Fruit fly (Drosophila melanogaster) whole organism, embryonic: ENCODE results near the gene SpdS.
A peak's percentile ranks its signal among the peaks of the same experiment; 100 is the strongest.

Experiments used
- Adf1 ChIP-seq: fragments of 200-800 bp; sonication (Bioruptor generic); IDR thresholded peaks from 2 replicates; pipeline ENCODE4 v1.3.6; 2022; ENCODE audit warnings: missing biosample characterization, missing genetic modification characterization
- Antp ChIP-seq: fragments of 200-800 bp; sonication (Bioruptor generic); optimal IDR thresholded peaks from 3 replicates; lab custom pipeline; 2016; ENCODE audit warnings: missing biosample characterization, missing genetic modification characterization
- Bdp1 ChIP-seq: fragments of 200-800 bp; sonication (Bioruptor generic); optimal IDR thresholded peaks from 3 replicates; lab custom pipeline; 2016; ENCODE audit warnings: missing biosample characterization, missing genetic modification characterization
- Blimp-1 ChIP-seq: fragments of 200-800 bp; sonication (Bioruptor generic); optimal IDR thresholded peaks from 3 replicates; lab custom pipeline; 2018; ENCODE audit warnings: missing biosample characterization, missing genetic modification characterization, mild to moderate bottlenecking, moderate library complexity, missing genetic modification reagents
- CG10959 ChIP-seq: fragments of 200-800 bp; sonication (Bioruptor generic); IDR thresholded peaks from 2 replicates; pipeline ENCODE4 v1.3.6; 2022; ENCODE audit warnings: missing biosample characterization, missing genetic modification characterization
- CG11085 ChIP-seq: fragments of 200-800 bp; sonication (Bioruptor generic); IDR thresholded peaks from 2 replicates; pipeline ENCODE4 v1.3.6; 2022; ENCODE audit warnings: missing biosample characterization, missing genetic modification characterization
- CG12219 ChIP-seq: fragments of 200-800 bp; sonication (Bioruptor generic); optimal IDR thresholded peaks from 3 replicates; lab custom pipeline; 2018; ENCODE audit warnings: missing biosample characterization, mild to moderate bottlenecking, missing genetic modification characterization
- CG14710 ChIP-seq: fragments of 200-800 bp; sonication (Bioruptor generic); optimal IDR thresholded peaks from 3 replicates; lab custom pipeline; 2019; ENCODE audit warnings: missing biosample characterization, mild to moderate bottlenecking, missing genetic modification characterization, moderate library complexity
- CG15073 ChIP-seq: fragments of 200-800 bp; sonication (Bioruptor generic); optimal IDR thresholded peaks from 2 replicates; lab custom pipeline; 2016; ENCODE audit warnings: missing biosample characterization, missing genetic modification characterization
- CG15269 ChIP-seq: fragments of 200-800 bp; sonication (Bioruptor generic); optimal IDR thresholded peaks from 2 replicates; lab custom pipeline; 2018; ENCODE audit warnings: missing biosample characterization, mild to moderate bottlenecking, missing genetic modification characterization, moderate library complexity
- CG1529 ChIP-seq: fragments of 200-800 bp; sonication (Bioruptor generic); optimal IDR thresholded peaks from 3 replicates; lab custom pipeline; 2018; ENCODE audit warnings: missing biosample characterization, missing genetic modification characterization
- CG16815 ChIP-seq: fragments of 200-800 bp; sonication (Bioruptor generic); optimal IDR thresholded peaks from 3 replicates; lab custom pipeline; 2017; ENCODE audit warnings: missing biosample characterization, mild to moderate bottlenecking, missing genetic modification characterization
- CG17829 ChIP-seq: fragments of 200-800 bp; optimal IDR thresholded peaks from 2 replicates; lab custom pipeline; 2019; ENCODE audit warnings: missing biosample characterization, mild to moderate bottlenecking, missing genetic modification characterization, moderate library complexity
- CG2875 ChIP-seq: fragments of 200-800 bp; sonication (Bioruptor generic); optimal IDR thresholded peaks from 2 replicates; lab custom pipeline; 2017; ENCODE audit warnings: missing biosample characterization, mild to moderate bottlenecking, missing genetic modification characterization, missing genetic modification reagents
- CG34376 ChIP-seq: fragments of 200-800 bp; sonication (Bioruptor generic); optimal IDR thresholded peaks from 2 replicates; lab custom pipeline; 2018; ENCODE audit warnings: missing biosample characterization, mild to moderate bottlenecking, missing genetic modification characterization
- CG43689 ChIP-seq: fragments of 200-800 bp; sonication (Bioruptor generic); IDR thresholded peaks from 2 replicates; pipeline ENCODE4 v1.3.6; 2022; ENCODE audit warnings: missing biosample characterization, missing genetic modification characterization
- CG4707 ChIP-seq: fragments of 200-800 bp; sonication (Bioruptor generic); optimal IDR thresholded peaks from 2 replicates; lab custom pipeline; 2018; ENCODE audit warnings: missing biosample characterization, mild to moderate bottlenecking, missing genetic modification characterization, moderate library complexity
- CG7556 ChIP-seq: fragments of 200-800 bp; sonication (Bioruptor generic); optimal IDR thresholded peaks from 2 replicates; lab custom pipeline; 2017; ENCODE audit warnings: missing biosample characterization, mild to moderate bottlenecking, missing genetic modification characterization
- CG7963 ChIP-seq: fragments of 200-800 bp; sonication (Bioruptor generic); IDR thresholded peaks from 3 replicates; pipeline ENCODE4 v1.3.6; 2022; ENCODE audit warnings: missing biosample characterization, missing genetic modification characterization; ENCODE audit not compliant: partially characterized antibody
- CG8359 ChIP-seq: fragments of 200-800 bp; sonication (Bioruptor generic); optimal IDR thresholded peaks from 2 replicates; lab custom pipeline; 2017; ENCODE audit warnings: missing biosample characterization, mild to moderate bottlenecking, missing genetic modification characterization, borderline replicate concordance
- CG8944 ChIP-seq: fragments of 200-800 bp; sonication (Bioruptor generic); optimal IDR thresholded peaks from 3 replicates; lab custom pipeline; 2016; ENCODE audit warnings: missing biosample characterization, missing genetic modification characterization
- CG9609 ChIP-seq: fragments of 200-800 bp; sonication (Bioruptor generic); optimal IDR thresholded peaks from 3 replicates; lab custom pipeline; 2016; ENCODE audit warnings: missing biosample characterization, missing genetic modification characterization
- CTCF ChIP-seq: fragments of 200-800 bp; sonication (Bioruptor generic); optimal IDR thresholded peaks from 2 replicates; lab custom pipeline; 2017; ENCODE audit warnings: missing biosample characterization, mild to moderate bottlenecking, missing genetic modification characterization, moderate library complexity
- CkIIα-i1 ChIP-seq: fragments of 200-800 bp; sonication (Bioruptor generic); IDR thresholded peaks from 2 replicates; pipeline ENCODE4 v1.3.6; 2022; ENCODE audit warnings: missing biosample characterization, missing genetic modification characterization
- Dek ChIP-seq: fragments of 200-800 bp; sonication (Bioruptor generic); optimal IDR thresholded peaks from 3 replicates; lab custom pipeline; 2019; ENCODE audit warnings: missing biosample characterization, mild to moderate bottlenecking, missing genetic modification characterization, moderate library complexity
- ERR ChIP-seq: fragments of 200-800 bp; sonication (Bioruptor generic); optimal IDR thresholded peaks from 2 replicates; lab custom pipeline; 2016; ENCODE audit warnings: missing biosample characterization, missing genetic modification characterization
- Ets97D ChIP-seq: fragments of 200-800 bp; sonication (Bioruptor generic); optimal IDR thresholded peaks from 3 replicates; lab custom pipeline; 2016; ENCODE audit warnings: missing biosample characterization, missing genetic modification characterization
- Fer1 ChIP-seq: fragments of 200-800 bp; sonication (Bioruptor generic); optimal IDR thresholded peaks from 2 replicates; lab custom pipeline; 2017; ENCODE audit warnings: missing biosample characterization, mild to moderate bottlenecking, missing genetic modification characterization
- Fer3 ChIP-seq: fragments of 200-800 bp; sonication (Bioruptor generic); optimal IDR thresholded peaks from 2 replicates; lab custom pipeline; 2018; ENCODE audit warnings: missing biosample characterization, mild to moderate bottlenecking, missing genetic modification characterization, moderate library complexity
- Gsc ChIP-seq: fragments of 200-800 bp; sonication (Bioruptor generic); IDR thresholded peaks from 2 replicates; pipeline ENCODE4 v1.3.6; 2022; ENCODE audit warnings: missing biosample characterization, missing genetic modification characterization
- Hr51 ChIP-seq, 2 experiments: fragments of 200-800 bp; sonication (Bioruptor generic); optimal IDR thresholded peaks; 2 replicates in 1 of 2; 3 replicates in 1 of 2; lab custom pipeline; 2016 to 2018; ENCODE audit warnings: missing biosample characterization in 2 of 2, missing genetic modification characterization in 2 of 2, mild to moderate bottlenecking in 1 of 2, moderate library complexity in 1 of 2
- Neu2 ChIP-seq: fragments of 200-800 bp; sonication (Bioruptor generic); optimal IDR thresholded peaks from 3 replicates; lab custom pipeline; 2016; ENCODE audit warnings: missing biosample characterization, missing genetic modification characterization, borderline replicate concordance
- PHDP ChIP-seq: fragments of 200-800 bp; sonication (Bioruptor generic); optimal IDR thresholded peaks from 3 replicates; lab custom pipeline; 2018; ENCODE audit warnings: missing biosample characterization, mild to moderate bottlenecking, missing genetic modification characterization, moderate library complexity
- Rfx ChIP-seq: fragments of 200-800 bp; sonication (Bioruptor generic); IDR thresholded peaks from 2 replicates; pipeline ENCODE4 v1.3.6; 2022; ENCODE audit warnings: missing biosample characterization, missing genetic modification characterization
- TFAM ChIP-seq: fragments of 200-800 bp; sonication (Bioruptor generic); optimal IDR thresholded peaks from 2 replicates; lab custom pipeline; 2017; ENCODE audit warnings: missing biosample characterization, missing genetic modification characterization, inconsistent platforms
- Usf ChIP-seq: fragments of 200-800 bp; sonication (Bioruptor generic); optimal IDR thresholded peaks from 2 replicates; lab custom pipeline; 2017; ENCODE audit warnings: missing genotype, missing biosample characterization, missing genetic modification characterization
- br ChIP-seq: fragments of >200 bp; optimal IDR thresholded peaks from 2 replicates; lab custom pipeline; 2017
- chif ChIP-seq, 2 experiments: fragments of 200-800 bp; sonication (Bioruptor generic); optimal IDR thresholded peaks; 3 replicates each; lab custom pipeline; 2016; ENCODE audit warnings: missing biosample characterization in 2 of 2, missing genetic modification characterization in 2 of 2
- chm ChIP-seq: fragments of 200-800 bp; sonication (Bioruptor generic); IDR thresholded peaks from 2 replicates; pipeline ENCODE4 v1.3.6; 2022; ENCODE audit warnings: missing biosample characterization, missing genetic modification characterization
- ci ChIP-seq: fragments of 200-800 bp; sonication (Bioruptor generic); IDR thresholded peaks from 3 replicates; pipeline ENCODE4 v1.3.6; 2022; ENCODE audit warnings: missing biosample characterization, missing genetic modification characterization
- esg ChIP-seq: fragments of 200-800 bp; sonication (Bioruptor generic); conservative IDR thresholded peaks from 2 replicates; pipeline ENCODE4 v1.3.6; 2022; ENCODE audit warnings: missing biosample characterization, missing genetic modification characterization
- gcm ChIP-seq: fragments of 200-800 bp; sonication (Bioruptor generic); optimal IDR thresholded peaks from 2 replicates; lab custom pipeline; 2019; ENCODE audit warnings: missing biosample characterization, mild to moderate bottlenecking, missing genetic modification characterization, moderate library complexity
- gfzf ChIP-seq: fragments of 200-800 bp; sonication (Bioruptor generic); optimal IDR thresholded peaks from 2 replicates; lab custom pipeline; 2016; ENCODE audit warnings: missing biosample characterization, mild to moderate bottlenecking, missing genetic modification characterization, moderate library complexity
- ham ChIP-seq: fragments of 200-800 bp; sonication (Bioruptor generic); IDR thresholded peaks from 2 replicates; pipeline ENCODE4 v1.3.6; 2022; ENCODE audit warnings: missing biosample characterization, missing genetic modification characterization
- kah ChIP-seq: fragments of 200-800 bp; sonication (Bioruptor generic); optimal IDR thresholded peaks from 2 replicates; lab custom pipeline; 2018; ENCODE audit warnings: missing biosample characterization, mild to moderate bottlenecking, missing genetic modification characterization
- lmd ChIP-seq: fragments of 200-800 bp; sonication (Bioruptor generic); IDR thresholded peaks from 2 replicates; pipeline ENCODE4 v1.3.6; 2022; ENCODE audit warnings: missing biosample characterization, missing genetic modification characterization
- maf-S ChIP-seq: fragments of 200-800 bp; sonication (Bioruptor generic); optimal IDR thresholded peaks from 2 replicates; lab custom pipeline; 2016; ENCODE audit warnings: missing biosample characterization, missing genetic modification characterization
- otp ChIP-seq: fragments of 200-800 bp; sonication (Bioruptor generic); IDR thresholded peaks from 3 replicates; pipeline ENCODE4, ENCODE4 v1.3.6; 2022; ENCODE audit warnings: missing biosample characterization, missing genetic modification characterization
- pb ChIP-seq: fragments of 200-800 bp; sonication (Bioruptor generic); optimal IDR thresholded peaks from 3 replicates; lab custom pipeline; 2016; ENCODE audit warnings: missing biosample characterization, missing genetic modification characterization
- psq ChIP-seq: fragments of 200-800 bp; sonication (Bioruptor generic); optimal IDR thresholded peaks from 2 replicates; lab custom pipeline; 2017; ENCODE audit warnings: missing biosample characterization, missing genetic modification characterization
- sd ChIP-seq: fragments of 200-800 bp; sonication (Bioruptor generic); optimal IDR thresholded peaks from 3 replicates; lab custom pipeline; 2018; ENCODE audit warnings: missing biosample characterization, mild to moderate bottlenecking, missing genetic modification characterization, moderate library complexity
- sug ChIP-seq: fragments of 200-800 bp; optimal IDR thresholded peaks from 2 replicates; lab custom pipeline; 2019; ENCODE audit warnings: missing biosample characterization, mild to moderate bottlenecking, missing genetic modification characterization, moderate library complexity

SpdS gene

dm6 chr3R:9630633-9631095 is 777 bp upstream of the SpdS start, which contains the start of gene Calr (continued):
- TF ChIP-seq CG4707 (peak; percentile 27), Ets97D (GFP tag; lab: Kevin White, UChicago) (peak; percentile 92), CTCF (GFP tag; lab: Kevin White, UChicago) (peak; percentile 41), CG11085 (GFP tag; lab: Robert Waterston, UW) (no peak), CG14710 (tag; lab: Kevin White, UChicago) (peak; percentile 72), CG17829 (tag; lab: Kevin White, UChicago) (peak; percentile 78), sd (tag; lab: Kevin White, UChicago) (peak; percentile 64), CG16815 (no peak), Neu2 (peak; percentile 100), CkIIα-i1 (GFP tag; lab: Robert Waterston, UW) (no peak), CG2875 (peak; percentile 52), br (no peak), pb (GFP tag; lab: Kevin White, UChicago) (no peak), gfzf (peak; percentile 48), CG10959 (GFP tag; lab: Robert Waterston, UW) (no peak), PHDP (tag; lab: Kevin White, UChicago) (peak; percentile 30), maf-S (GFP tag; lab: Kevin White, UChicago) (no peak), CG15073 (no peak), CG8359 (GFP tag; lab: Kevin White, UChicago) (no peak), CG1529 (GFP tag; lab: Kevin White, UChicago) (no peak), sug (peak; percentile 35), CG8944 (GFP tag; lab: Kevin White, UChicago) (no peak), Fer1 (GFP tag; lab: Kevin White, UChicago) (peak; percentile 72), Usf (GFP tag; lab: Kevin White, UChicago) (no peak), Adf1 (GFP tag; lab: Robert Waterston, UW) (no peak), lmd (GFP tag; lab: Robert Waterston, UW) (no peak), CG15269 (tag; lab: Kevin White, UChicago) (no peak), Antp (GFP tag; lab: Kevin White, UChicago) (no peak), gcm (GFP tag; lab: Kevin White, UChicago) (peak; percentile 62), otp (no peak), CG9609 (peak; percentile 18), chif (GFP tag; optimal IDR thresholded peaks at IDR 0.05; lab: Kevin White, UChicago) (peak in 1 of 2 experiments; percentile 3), Bdp1 (GFP tag; lab: Kevin White, UChicago) (peak; percentile 34), CG43689 (GFP tag; lab: Robert Waterston, UW) (no peak), psq (no peak), esg (GFP tag; lab: Robert Waterston, UW) (no peak), Dek (no peak), Gsc (no peak), CG7556 (no peak), CG12219 (peak; percentile 39), CG7963 (GFP tag; lab: Robert Waterston, UW) (no peak), Hr51 (GFP tag; optimal IDR thresholded peaks at IDR 0.05; lab: Kevin White, UChicago) (no peak), CG34376 (GFP tag; lab: Kevin White, UChicago) (peak; percentile 69), Fer3 (tag; lab: Kevin White, UChicago) (peak; percentile 12), ham (no peak), kah (GFP tag; lab: Kevin White, UChicago) (peak; percentile 68), Rfx (no peak), TFAM (GFP tag; lab: Kevin White, UChicago) (no peak), chm (GFP tag; lab: Robert Waterston, UW) (no peak), ci (GFP tag; lab: Robert Waterston, UW) (no peak), ERR (GFP tag; lab: Kevin White, UChicago) (peak; percentile 31), Blimp-1 (no peak)
